Fruit fly (Drosophila melanogaster) whole organism, embryonic: ENCODE results near the gene Pdhb.

Experiments used
- Asciz ChIP-seq: fragments of 200-800 bp; sonication (Bioruptor generic); optimal IDR thresholded peaks from 2 replicates; lab custom pipeline; 2017; ENCODE audit warnings: missing biosample characterization, mild to moderate bottlenecking, missing genetic modification characterization, missing genetic modification reagents
- BtbVII ChIP-seq: fragments of 200-800 bp; sonication (Bioruptor generic); optimal IDR thresholded peaks from 3 replicates; lab custom pipeline; 2017; ENCODE audit warnings: missing biosample characterization, mild to moderate bottlenecking, missing genetic modification characterization
- CG11695 ChIP-seq: fragments of 200-800 bp; sonication (Bioruptor generic); IDR thresholded peaks from 3 replicates; pipeline ENCODE4 v1.3.6; 2022; ENCODE audit warnings: missing biosample characterization, missing genetic modification characterization
- CG17359 ChIP-seq: fragments of 200-800 bp; sonication (Bioruptor generic); optimal IDR thresholded peaks from 3 replicates; lab custom pipeline; 2018; ENCODE audit warnings: missing biosample characterization, mild to moderate bottlenecking, missing genetic modification characterization, moderate library complexity
- CG18619 ChIP-seq: fragments of 200-800 bp; sonication (Bioruptor generic); optimal IDR thresholded peaks from 3 replicates; lab custom pipeline; 2017; ENCODE audit warnings: missing biosample characterization, mild to moderate bottlenecking, missing genetic modification characterization
- CG2199 ChIP-seq: fragments of 200-800 bp; sonication (Bioruptor generic); IDR thresholded peaks from 3 replicates; pipeline ENCODE4 v1.3.6; 2022; ENCODE audit warnings: missing biosample characterization, missing genetic modification characterization
- MESR4 ChIP-seq: fragments of 200-800 bp; sonication (Bioruptor generic); optimal IDR thresholded peaks from 2 replicates; lab custom pipeline; 2018; ENCODE audit warnings: missing biosample characterization, mild to moderate bottlenecking, missing genetic modification characterization, moderate library complexity
- Side ChIP-seq: fragments of 200-800 bp; sonication (Bioruptor generic); optimal IDR thresholded peaks from 2 replicates; lab custom pipeline; 2016; ENCODE audit warnings: missing biosample characterization, missing genetic modification characterization
- Sin3A ChIP-seq: fragments of >200 bp; optimal IDR thresholded peaks from 2 replicates; lab custom pipeline; 2018
- ato ChIP-seq: fragments of 200-800 bp; sonication (Bioruptor generic); IDR thresholded peaks from 2 replicates; pipeline ENCODE4 v1.3.6; 2022; ENCODE audit warnings: missing biosample characterization, missing genetic modification characterization; ENCODE audit not compliant: partially characterized antibody
- bigmax ChIP-seq: fragments of 200-800 bp; sonication (Bioruptor generic); optimal IDR thresholded peaks from 2 replicates; lab custom pipeline; 2018; ENCODE audit warnings: missing biosample characterization, mild to moderate bottlenecking, missing genetic modification characterization
- nom ChIP-seq: fragments of 200-800 bp; sonication (Bioruptor generic); optimal IDR thresholded peaks from 2 replicates; lab custom pipeline; 2017; ENCODE audit warnings: missing biosample characterization, missing genetic modification characterization, mild to moderate bottlenecking, moderate library complexity, missing genetic modification reagents
- odd ChIP-seq: fragments of 200-800 bp; sonication (Bioruptor generic); optimal IDR thresholded peaks from 2 replicates; lab custom pipeline; 2017; ENCODE audit warnings: missing biosample characterization, mild to moderate bottlenecking, missing genetic modification characterization
- org-1 ChIP-seq: fragments of 200-800 bp; sonication (Bioruptor generic); optimal IDR thresholded peaks from 2 replicates; lab custom pipeline; 2017; ENCODE audit warnings: missing biosample characterization, missing genetic modification characterization

DNA sequence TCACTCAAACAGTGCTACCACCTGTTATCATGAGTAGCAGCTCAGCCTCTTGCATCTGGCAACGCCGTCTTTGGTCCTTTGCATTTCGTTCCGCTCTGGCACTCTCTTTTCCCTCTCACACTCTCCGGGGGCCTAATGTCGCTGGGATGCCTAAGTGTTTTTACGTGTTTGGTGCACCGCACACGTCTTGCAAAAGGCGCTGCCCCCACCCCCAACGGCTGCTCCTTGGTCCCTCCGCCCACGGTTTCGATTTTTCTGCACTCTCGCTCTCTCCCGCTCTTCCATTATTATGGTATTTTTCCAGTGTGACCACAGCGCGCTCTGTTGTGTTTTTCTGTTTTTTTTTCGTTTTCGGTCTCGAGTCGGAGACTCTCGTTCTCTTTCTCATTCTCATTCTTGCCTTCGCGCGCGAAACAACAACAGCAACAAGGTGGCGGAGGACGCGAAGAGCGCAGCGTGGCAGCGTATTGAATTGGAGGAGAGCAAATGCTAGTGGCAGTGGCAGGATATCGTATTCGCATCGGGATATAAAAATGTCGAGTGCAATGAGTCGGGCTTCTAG is 24.9 kb upstream of the Pdhb start:
- no peak for TF ChIP-seq Sin3A (lab: Kevin White, UChicago)
- TF ChIP-seq bigmax (GFP tag; lab: Kevin White, UChicago), result no peak
- TF ChIP-seq CG11695 (GFP tag; lab: Robert Waterston, UW), result no peak
- no peak for TF ChIP-seq Asciz (GFP tag; lab: Kevin White, UChicago)
- no peak for TF ChIP-seq CG17359 (tag; lab: Kevin White, UChicago)
- TF ChIP-seq Side, result no peak
- no peak for TF ChIP-seq org-1 (GFP tag; lab: Kevin White, UChicago)
- no peak for TF ChIP-seq ato (GFP tag; lab: Robert Waterston, UW)
- peak; percentile 76 for TF ChIP-seq nom (GFP tag; lab: Kevin White, UChicago)
- no peak for TF ChIP-seq odd (GFP tag; lab: Kevin White, UChicago)
- TF ChIP-seq MESR4 (GFP tag; lab: Kevin White, UChicago), result no peak
- no peak for TF ChIP-seq BtbVII (GFP tag; lab: Kevin White, UChicago)
- no peak for TF ChIP-seq CG2199
- TF ChIP-seq CG18619 (GFP tag; lab: Kevin White, UChicago), result no peak
